Fruit fly (Drosophila melanogaster): Measurements from ENCODE around the gene CG32266.
A peak's percentile ranks its signal among the peaks of the same experiment; 100 is the strongest.

Gene CG32266

dm6 chr3L:3764338-3764737, 26.3 kb upstream of the CG32266 start:
- TF ChIP-seq exex (tag; optimal IDR thresholded peaks at IDR 0.05) (no peak), CG10147 (GFP tag; optimal IDR thresholded peaks at IDR 0.05) (no peak), CG15479 (GFP tag; optimal IDR thresholded peaks at IDR 0.05) (no peak), Myb (GFP tag; optimal IDR thresholded peaks at IDR 0.05) (no peak), CG8359 (GFP tag; optimal IDR thresholded peaks at IDR 0.05; ENCODE audit: borderline replicate concordance) (no peak), gt (GFP tag; IDR thresholded peaks at IDR 0.05) (no peak)

- peak; percentile 43 for TF ChIP-seq CG12219 (GFP tag; optimal IDR thresholded peaks at IDR 0.05)
- no peak for TF ChIP-seq da (GFP tag; optimal IDR thresholded peaks at IDR 0.05)
- peak; percentile 76 for TF ChIP-seq tgo (GFP tag; IDR thresholded peaks at IDR 0.05)
- TF ChIP-seq dimm (GFP tag; IDR thresholded peaks at IDR 0.05) = peak; percentile 50; the same call in 1 of the 2 replicates
- TF ChIP-seq CG16779 (GFP tag; IDR thresholded peaks at IDR 0.05) = no peak
- TF ChIP-seq CG15514 (GFP tag; optimal IDR thresholded peaks at IDR 0.05) = peak; percentile 48
- no peak for TF ChIP-seq CG4282 (GFP tag; optimal IDR thresholded peaks at IDR 0.05)
- TF ChIP-seq pho (GFP tag; optimal IDR thresholded peaks at IDR 0.05) = peak; percentile 17
- no peak for TF ChIP-seq CG10959 (GFP tag; IDR thresholded peaks at IDR 0.05)
- peak; percentile 70 for TF ChIP-seq Abd-B (GFP tag; optimal IDR thresholded peaks at IDR 0.05)
- peak; percentile 76 for TF ChIP-seq CG2120 (GFP tag; optimal IDR thresholded peaks at IDR 0.05)
- no peak for TF ChIP-seq CG9609 (GFP tag; optimal IDR thresholded peaks at IDR 0.05)
- peak; percentile 66; the same call in 2 of the 3 replicates for TF ChIP-seq Mrtf (GFP tag; IDR thresholded peaks at IDR 0.05)
- TF ChIP-seq Deaf1 (tag; optimal IDR thresholded peaks at IDR 0.05) = no peak
- TF ChIP-seq Awh (GFP tag; IDR thresholded peaks at IDR 0.05) = peak; percentile 72
- peak; percentile 15 for TF ChIP-seq CG6254 (GFP tag; optimal IDR thresholded peaks at IDR 0.05)
- no peak; the same call in 2 of the 3 replicates for TF ChIP-seq sr (GFP tag; IDR thresholded peaks at IDR 0.05)
- TF ChIP-seq Hr3 (GFP tag; optimal IDR thresholded peaks at IDR 0.05) = peak; percentile 69
- TF ChIP-seq CG15601 (tag; optimal IDR thresholded peaks at IDR 0.05) = peak; percentile 76
- no peak; the same call in 1 of the 2 replicates for TF ChIP-seq Lim3 (GFP tag; IDR thresholded peaks at IDR 0.05)
- no peak for TF ChIP-seq Usf (GFP tag; optimal IDR thresholded peaks at IDR 0.05)
- TF ChIP-seq run (tag; optimal IDR thresholded peaks at IDR 0.05) = peak; percentile 43
- TF ChIP-seq Aef1 (GFP tag; IDR thresholded peaks at IDR 0.05) = peak; percentile 54
- peak; percentile 36 for TF ChIP-seq CG10147 (GFP tag; optimal IDR thresholded peaks at IDR 0.05)
- peak in 1 of 2 experiments; percentile 71 for TF ChIP-seq Hr78 (GFP tag; optimal IDR thresholded peaks at IDR 0.05)
- TF ChIP-seq CG13296 (GFP tag; optimal IDR thresholded peaks at IDR 0.05) = peak; percentile 77
- peak; percentile 25 for TF ChIP-seq jumu (GFP tag; optimal IDR thresholded peaks at IDR 0.05)
- peak; percentile 25 for TF ChIP-seq Jarid2 (GFP tag; optimal IDR thresholded peaks at IDR 0.05)
- TF ChIP-seq scrt (GFP tag; optimal IDR thresholded peaks at IDR 0.05) = peak; percentile 52
- TF ChIP-seq tin (GFP tag; optimal IDR thresholded peaks at IDR 0.05) = peak; percentile 27
- no peak for TF ChIP-seq dm (GFP tag; optimal IDR thresholded peaks at IDR 0.05)
- peak; percentile 46 for TF ChIP-seq CG3407 (GFP tag; optimal IDR thresholded peaks at IDR 0.05)
- TF ChIP-seq CG6175 (GFP tag; IDR thresholded peaks at IDR 0.05) = no peak
- peak in 1 of 2 experiments; percentile 87 for TF ChIP-seq Hr51 (GFP tag; optimal IDR thresholded peaks at IDR 0.05)
- TF ChIP-seq NC2β (GFP tag; optimal IDR thresholded peaks at IDR 0.05) = peak; percentile 18
- no peak for TF ChIP-seq tll (GFP tag; optimal IDR thresholded peaks at IDR 0.05)
- peak; percentile 47 for TF ChIP-seq CG4328 (GFP tag; optimal IDR thresholded peaks at IDR 0.05)
- no peak for TF ChIP-seq Dp (GFP tag; optimal IDR thresholded peaks at IDR 0.05)
- TF ChIP-seq Sry-β (GFP tag; optimal IDR thresholded peaks at IDR 0.05) = no peak
- peak; percentile 58 for TF ChIP-seq croc (GFP tag; conservative IDR thresholded peaks at IDR 0.05)
- TF ChIP-seq Taf1 (GFP tag; IDR thresholded peaks at IDR 0.05) = peak; percentile 49; the same call in 1 of the 2 replicates
- peak; percentile 29 for TF ChIP-seq yki (optimal IDR thresholded peaks at IDR 0.05)
These were observed 24.7 kb upstream of the CG32266 start for dm6 chr3L:3765782-3766520.

Data from whole organism, embryonic.